Fruit fly (Drosophila melanogaster): ENCODE data around the gene dsx-c73A.

Gene dsx-c73A

DNA sequence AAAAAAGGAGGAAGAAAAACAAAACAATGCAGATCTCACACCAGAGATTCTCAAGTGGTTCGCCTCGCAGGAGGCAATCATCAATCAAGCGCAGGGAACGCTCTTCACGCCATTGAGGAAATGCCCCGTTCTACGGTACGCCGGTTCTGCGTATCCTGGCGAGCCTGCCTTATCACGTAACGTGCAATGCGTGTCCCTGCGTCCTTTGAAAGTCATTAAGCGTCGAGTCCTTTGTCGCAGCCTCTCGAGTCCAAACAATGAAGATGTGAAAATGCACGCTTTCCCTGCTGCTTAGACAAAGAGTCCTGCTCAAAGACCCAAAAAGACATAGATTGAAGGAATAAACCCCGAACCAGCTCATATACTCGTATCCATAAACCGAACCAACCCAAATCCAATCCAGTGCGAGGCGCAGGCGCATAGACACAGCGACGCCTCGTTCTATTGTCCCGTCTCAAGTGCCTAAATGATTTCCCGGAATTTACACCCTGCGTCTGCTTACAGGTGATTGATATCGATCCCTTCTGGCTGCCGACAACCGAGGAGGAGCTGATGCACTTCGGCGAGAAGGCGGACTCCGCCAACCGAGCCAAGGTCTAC is 39.3 kb upstream of the dsx-c73A start:
- TF ChIP-seq CG14655 (GFP tag; optimal IDR thresholded peaks at IDR 0.05) (no peak), Snoo (tag; optimal IDR thresholded peaks at IDR 0.05) (no peak), Pif1A (GFP tag; optimal IDR thresholded peaks at IDR 0.05) (no peak), CG10348 (GFP tag; IDR thresholded peaks at IDR 0.05) (no peak), CG17806 (tag; optimal IDR thresholded peaks at IDR 0.05) (no peak), gl (tag; optimal IDR thresholded peaks at IDR 0.05) (no peak), CG8159 (tag; optimal IDR thresholded peaks at IDR 0.05) (no peak), CG9948 (tag; optimal IDR thresholded peaks at IDR 0.05) (no peak), CG32121 (GFP tag; IDR thresholded peaks at IDR 0.05) (no peak), CG34367 (tag; optimal IDR thresholded peaks at IDR 0.05) (no peak), CG13204 (GFP tag; optimal IDR thresholded peaks at IDR 0.05) (no peak)

- TF ChIP-seq CG12605 (GFP tag; IDR thresholded peaks at IDR 0.05) (0 out of 2 replicates have a peak, but pooled peaks have one; percentile 27), CG34367 (tag; optimal IDR thresholded peaks at IDR 0.05) (peak; percentile 90), CG4496 (GFP tag; IDR thresholded peaks at IDR 0.05) (peak; percentile 66), Ets98B (GFP tag; IDR thresholded peaks at IDR 0.05) (no peak), Pif1B (GFP tag; optimal IDR thresholded peaks at IDR 0.05) (peak; percentile 78), Pif1A (GFP tag; optimal IDR thresholded peaks at IDR 0.05) (peak; percentile 59), CG14655 (GFP tag; optimal IDR thresholded peaks at IDR 0.05) (peak; percentile 70), gl (tag; optimal IDR thresholded peaks at IDR 0.05) (peak; percentile 78), CG15710 (tag; optimal IDR thresholded peaks at IDR 0.05) (peak; percentile 91), CG10348 (GFP tag; IDR thresholded peaks at IDR 0.05) (no peak), Snoo (tag; optimal IDR thresholded peaks at IDR 0.05) (peak; percentile 64), fd96Ca (GFP tag; IDR thresholded peaks at IDR 0.05) (peak; percentile 27; the same call in 1 of the 3 replicates), rn (GFP tag; IDR thresholded peaks at IDR 0.05) (no peak), D1 (tag; optimal IDR thresholded peaks at IDR 0.05) (peak; percentile 65), CG17806 (tag; optimal IDR thresholded peaks at IDR 0.05) (peak; percentile 91), CG13204 (GFP tag; optimal IDR thresholded peaks at IDR 0.05) (peak; percentile 55), EcR (GFP tag; optimal IDR thresholded peaks at IDR 0.05) (no peak), CG9948 (tag; optimal IDR thresholded peaks at IDR 0.05) (peak; percentile 87), CG32121 (GFP tag; IDR thresholded peaks at IDR 0.05) (no peak), CG8301 (tag; optimal IDR thresholded peaks at IDR 0.05) (peak; percentile 36), CG8159 (tag; optimal IDR thresholded peaks at IDR 0.05) (peak; percentile 92)
Observed at dm6 chr3L:16490583-16490880, 38.8 kb upstream of the dsx-c73A start.

dm6 chr3L:16489822-16490582 is 38.2 kb upstream of the dsx-c73A start:
- TF ChIP-seq CG9948 (tag; optimal IDR thresholded peaks at IDR 0.05) (peak; percentile 76), CG10348 (GFP tag; IDR thresholded peaks at IDR 0.05) (no peak), CG17806 (tag; optimal IDR thresholded peaks at IDR 0.05) (peak; percentile 74), EcR (GFP tag; optimal IDR thresholded peaks at IDR 0.05) (peak; percentile 55), Pif1A (GFP tag; optimal IDR thresholded peaks at IDR 0.05) (peak; percentile 16), CG4496 (GFP tag; IDR thresholded peaks at IDR 0.05) (no peak), gl (tag; optimal IDR thresholded peaks at IDR 0.05) (peak; percentile 34), Pif1B (GFP tag; optimal IDR thresholded peaks at IDR 0.05) (peak; percentile 5), CG32121 (GFP tag; IDR thresholded peaks at IDR 0.05) (no peak), Ets98B (GFP tag; IDR thresholded peaks at IDR 0.05) (no peak), CG15710 (tag; optimal IDR thresholded peaks at IDR 0.05) (peak; percentile 31), CG12605 (GFP tag; IDR thresholded peaks at IDR 0.05) (no peak), CG8159 (tag; optimal IDR thresholded peaks at IDR 0.05) (peak; percentile 40), fd96Ca (GFP tag; IDR thresholded peaks at IDR 0.05) (peak; percentile 36; the same call in 1 of the 3 replicates), CG13204 (GFP tag; optimal IDR thresholded peaks at IDR 0.05) (no peak), CG8301 (tag; optimal IDR thresholded peaks at IDR 0.05) (no peak), CG14655 (GFP tag; optimal IDR thresholded peaks at IDR 0.05) (peak; percentile 58), Snoo (tag; optimal IDR thresholded peaks at IDR 0.05) (peak; percentile 71), D1 (tag; optimal IDR thresholded peaks at IDR 0.05) (peak; percentile 26), CG34367 (tag; optimal IDR thresholded peaks at IDR 0.05) (peak; percentile 26), rn (GFP tag; IDR thresholded peaks at IDR 0.05) (no peak)

dm6 chr3L:16489283-16489682 is 37.5 kb upstream of the dsx-c73A start:
- TF ChIP-seq CG10348 (GFP tag; IDR thresholded peaks at IDR 0.05) (no peak), CG13204 (GFP tag; optimal IDR thresholded peaks at IDR 0.05) (peak; percentile 8)

dm6 chr3L:16488483-16489258 is 36.9 kb upstream of the dsx-c73A start:
- TF ChIP-seq CG10348 (GFP tag; IDR thresholded peaks at IDR 0.05) (no peak), gl (tag; optimal IDR thresholded peaks at IDR 0.05) (peak; percentile 53), CG13204 (GFP tag; optimal IDR thresholded peaks at IDR 0.05) (peak; percentile 12), CG17806 (tag; optimal IDR thresholded peaks at IDR 0.05) (peak; percentile 84), CG32121 (GFP tag; IDR thresholded peaks at IDR 0.05) (no peak; the same call in 1 of the 2 replicates), EcR (GFP tag; optimal IDR thresholded peaks at IDR 0.05) (no peak), CG34367 (tag; optimal IDR thresholded peaks at IDR 0.05) (peak; percentile 80), fd96Ca (GFP tag; IDR thresholded peaks at IDR 0.05) (no peak; the same call in 2 of the 3 replicates), CG12605 (GFP tag; IDR thresholded peaks at IDR 0.05) (no peak), CG4496 (GFP tag; IDR thresholded peaks at IDR 0.05) (no peak), Snoo (tag; optimal IDR thresholded peaks at IDR 0.05) (peak; percentile 76), Pif1B (GFP tag; optimal IDR thresholded peaks at IDR 0.05) (peak; percentile 37), D1 (tag; optimal IDR thresholded peaks at IDR 0.05) (peak; percentile 60), CG15710 (tag; optimal IDR thresholded peaks at IDR 0.05) (peak; percentile 82), CG14655 (GFP tag; optimal IDR thresholded peaks at IDR 0.05) (peak; percentile 73), rn (GFP tag; IDR thresholded peaks at IDR 0.05) (no peak), CG8159 (tag; optimal IDR thresholded peaks at IDR 0.05) (peak; percentile 88), CG8301 (tag; optimal IDR thresholded peaks at IDR 0.05) (peak; percentile 62), CG9948 (tag; optimal IDR thresholded peaks at IDR 0.05) (peak; percentile 86), Ets98B (GFP tag; IDR thresholded peaks at IDR 0.05) (no peak), Pif1A (GFP tag; optimal IDR thresholded peaks at IDR 0.05) (peak; percentile 53)
